Fruit fly (Drosophila melanogaster) whole organism, embryonic: Measurements from ENCODE around the gene CG16736.

Experiments used
- Antp ChIP-seq: fragments of 200-800 bp; sonication (Bioruptor generic); optimal IDR thresholded peaks from 3 replicates; lab custom pipeline; 2016; ENCODE audit warnings: missing biosample characterization, missing genetic modification characterization
- Atf6 ChIP-seq: fragments of 200-800 bp; sonication (Bioruptor generic); IDR thresholded peaks from 2 replicates; pipeline ENCODE4 v1.3.6; 2022; ENCODE audit warnings: missing biosample characterization, missing genetic modification characterization
- CG10654 ChIP-seq: fragments of 200-800 bp; sonication (Bioruptor generic); optimal IDR thresholded peaks from 2 replicates; lab custom pipeline; 2016; ENCODE audit warnings: missing biosample characterization, missing genetic modification characterization
- CG12744 ChIP-seq: fragments of 200-800 bp; sonication (Bioruptor generic); optimal IDR thresholded peaks from 2 replicates; lab custom pipeline; 2016; ENCODE audit warnings: missing biosample characterization, missing genetic modification characterization
- CG13894 ChIP-seq: fragments of 200-800 bp; sonication (Bioruptor generic); optimal IDR thresholded peaks from 3 replicates; lab custom pipeline; 2018; ENCODE audit warnings: missing biosample characterization, mild to moderate bottlenecking, missing genetic modification characterization, moderate library complexity
- CG14710 ChIP-seq: fragments of 200-800 bp; sonication (Bioruptor generic); optimal IDR thresholded peaks from 3 replicates; lab custom pipeline; 2019; ENCODE audit warnings: missing biosample characterization, mild to moderate bottlenecking, missing genetic modification characterization, moderate library complexity
- CG15514 ChIP-seq: fragments of 200-800 bp; sonication (Bioruptor generic); optimal IDR thresholded peaks from 3 replicates; lab custom pipeline; 2017; ENCODE audit warnings: missing biosample characterization, missing genetic modification characterization, mild to moderate bottlenecking, moderate library complexity, missing genetic modification reagents
- CG18262 ChIP-seq: fragments of 200-800 bp; optimal IDR thresholded peaks from 3 replicates; lab custom pipeline; 2019; ENCODE audit warnings: missing biosample characterization, mild to moderate bottlenecking, missing genetic modification characterization, moderate library complexity
- CG2116 ChIP-seq: fragments of 200-800 bp; sonication (Bioruptor generic); optimal IDR thresholded peaks from 3 replicates; lab custom pipeline; 2018; ENCODE audit warnings: missing biosample characterization, mild to moderate bottlenecking, missing genetic modification characterization
- CG3281 ChIP-seq: fragments of 200-800 bp; sonication (Bioruptor generic); optimal IDR thresholded peaks from 3 replicates; lab custom pipeline; 2017; ENCODE audit warnings: missing biosample characterization, mild to moderate bottlenecking, missing genetic modification characterization
- CG34376 ChIP-seq: fragments of 200-800 bp; sonication (Bioruptor generic); optimal IDR thresholded peaks from 2 replicates; lab custom pipeline; 2018; ENCODE audit warnings: missing biosample characterization, mild to moderate bottlenecking, missing genetic modification characterization
- CG3995 ChIP-seq: fragments of 200-800 bp; sonication (Bioruptor generic); optimal IDR thresholded peaks from 3 replicates; lab custom pipeline; 2016; ENCODE audit warnings: missing biosample characterization, missing genetic modification characterization
- CG4424 ChIP-seq: fragments of 200-800 bp; sonication (Bioruptor generic); optimal IDR thresholded peaks from 3 replicates; lab custom pipeline; 2016; ENCODE audit warnings: missing biosample characterization, missing genetic modification characterization
- CG7357 ChIP-seq: fragments of 200-800 bp; sonication (Bioruptor generic); IDR thresholded peaks from 3 replicates; pipeline ENCODE4 v1.3.6; 2022; ENCODE audit warnings: missing biosample characterization, missing genetic modification characterization
- CG7839 ChIP-seq: fragments of 200-800 bp; sonication (Bioruptor generic); optimal IDR thresholded peaks from 3 replicates; lab custom pipeline; 2018; ENCODE audit warnings: missing biosample characterization, mild to moderate bottlenecking, missing genetic modification characterization, moderate library complexity
- CG8944 ChIP-seq: fragments of 200-800 bp; sonication (Bioruptor generic); optimal IDR thresholded peaks from 3 replicates; lab custom pipeline; 2016; ENCODE audit warnings: missing biosample characterization, missing genetic modification characterization
- D ChIP-seq, 2 experiments: fragments of 200-800 bp in 1 of 2; fragments of >200 bp in 1 of 2; sonication (Bioruptor generic) in 1 of 2; optimal IDR thresholded peaks; 2 replicates in 1 of 2; 3 replicates in 1 of 2; lab custom pipeline; 2017; ENCODE audit warnings: mild to moderate bottlenecking in 1 of 2, missing biosample characterization in 1 of 2, missing genetic modification characterization in 1 of 2, missing genetic modification reagents in 1 of 2
- Dad ChIP-seq: fragments of 200-800 bp; sonication (Bioruptor generic); optimal IDR thresholded peaks from 3 replicates; lab custom pipeline; 2016; ENCODE audit warnings: missing biosample characterization, missing genetic modification characterization
- ERR ChIP-seq: fragments of 200-800 bp; sonication (Bioruptor generic); optimal IDR thresholded peaks from 2 replicates; lab custom pipeline; 2016; ENCODE audit warnings: missing biosample characterization, missing genetic modification characterization
- Fer3 ChIP-seq: fragments of 200-800 bp; sonication (Bioruptor generic); optimal IDR thresholded peaks from 2 replicates; lab custom pipeline; 2018; ENCODE audit warnings: missing biosample characterization, mild to moderate bottlenecking, missing genetic modification characterization, moderate library complexity
- HLH54F ChIP-seq: fragments of 200-800 bp; sonication (Bioruptor generic); optimal IDR thresholded peaks from 3 replicates; lab custom pipeline; 2016; ENCODE audit warnings: missing biosample characterization, missing genetic modification characterization
- MBD-R2 ChIP-seq: fragments of 200-800 bp; sonication (Bioruptor generic); IDR thresholded peaks from 2 replicates; pipeline ENCODE4 v1.3.6; 2022; ENCODE audit warnings: missing biosample characterization, missing genetic modification characterization
- Mrtf ChIP-seq: fragments of 200-800 bp; sonication (Bioruptor generic); IDR thresholded peaks from 3 replicates; pipeline ENCODE4 v1.3.6; 2022; ENCODE audit warnings: missing biosample characterization, missing genetic modification characterization
- Ptx1 ChIP-seq: fragments of 200-800 bp; sonication (Bioruptor generic); IDR thresholded peaks from 2 replicates; pipeline ENCODE4 v1.3.6; 2022; ENCODE audit warnings: missing biosample characterization, missing genetic modification characterization
- Sox100B ChIP-seq: fragments of 200-800 bp; sonication (Bioruptor generic); optimal IDR thresholded peaks from 3 replicates; lab custom pipeline; 2018; ENCODE audit warnings: missing biosample characterization, mild to moderate bottlenecking, missing genetic modification characterization
- Stat92E ChIP-seq, 3 experiments: fragments of >200 bp in 2 of 3; fragments of 200-800 bp in 1 of 3; sonication (Bioruptor generic) in 1 of 3; optimal IDR thresholded peaks; 2 replicates each; lab custom pipeline; 2017 to 2019; ENCODE audit warnings: missing biosample characterization in 3 of 3, missing genetic modification characterization in 3 of 3, mild to moderate bottlenecking in 1 of 3, moderate library complexity in 1 of 3
- Trl ChIP-seq, 3 experiments: fragments of >200 bp in 2 of 3; fragments of 200-800 bp in 1 of 3; sonication (Bioruptor generic) in 1 of 3; optimal IDR thresholded peaks; 2 replicates in 1 of 3; 3 replicates in 2 of 3; lab custom pipeline; 2016 to 2017; ENCODE audit warnings: missing biosample characterization in 1 of 3, missing genetic modification characterization in 1 of 3
- aop ChIP-seq: fragments of 200-800 bp; sonication (Bioruptor generic); IDR thresholded peaks from 2 replicates; pipeline ENCODE4 v1.3.6; 2022; ENCODE audit warnings: missing biosample characterization, missing genetic modification characterization
- ap ChIP-seq: fragments of 200-800 bp; sonication (Bioruptor generic); IDR thresholded peaks from 2 replicates; pipeline ENCODE4 v1.3.6; 2022; ENCODE audit warnings: missing biosample characterization, missing genetic modification characterization
- crc ChIP-seq: fragments of 200-800 bp; sonication (Bioruptor generic); optimal IDR thresholded peaks from 2 replicates; lab custom pipeline; 2016; ENCODE audit warnings: missing biosample characterization, missing genetic modification characterization
- crol ChIP-seq: fragments of 200-800 bp; sonication (Bioruptor generic); IDR thresholded peaks from 2 replicates; pipeline ENCODE4 v1.3.6; 2022; ENCODE audit warnings: missing biosample characterization, missing genetic modification characterization
- danr ChIP-seq: fragments of 200-800 bp; sonication (Bioruptor generic); IDR thresholded peaks from 2 replicates; pipeline ENCODE4 v1.3.6; 2022; ENCODE audit warnings: missing biosample characterization, missing genetic modification characterization
- dm ChIP-seq: fragments of 200-800 bp; sonication (Bioruptor generic); optimal IDR thresholded peaks from 3 replicates; lab custom pipeline; 2016; ENCODE audit warnings: missing biosample characterization, missing genetic modification characterization
- dmrt99B ChIP-seq: fragments of 200-800 bp; sonication (Bioruptor generic); optimal IDR thresholded peaks from 2 replicates; lab custom pipeline; 2018; ENCODE audit warnings: missing biosample characterization, mild to moderate bottlenecking, missing genetic modification characterization, moderate library complexity
- esg ChIP-seq: fragments of 200-800 bp; sonication (Bioruptor generic); conservative IDR thresholded peaks from 2 replicates; pipeline ENCODE4 v1.3.6; 2022; ENCODE audit warnings: missing biosample characterization, missing genetic modification characterization
- fru ChIP-seq: fragments of >200 bp; optimal IDR thresholded peaks from 2 replicates; lab custom pipeline; 2017
- grn ChIP-seq: fragments of 200-800 bp; sonication (Bioruptor generic); optimal IDR thresholded peaks from 3 replicates; lab custom pipeline; 2017; ENCODE audit warnings: missing biosample characterization, missing genetic modification characterization
- gt ChIP-seq: fragments of 200-800 bp; sonication (Bioruptor generic); IDR thresholded peaks from 2 replicates; pipeline ENCODE4 v1.3.6; 2022; ENCODE audit warnings: missing biosample characterization, missing genetic modification characterization
- inv ChIP-seq: fragments of 200-800 bp; sonication (Bioruptor generic); IDR thresholded peaks from 2 replicates; pipeline ENCODE4 v1.3.6; 2022; ENCODE audit warnings: missing biosample characterization, missing genetic modification characterization; ENCODE audit not compliant: partially characterized antibody
- lbe ChIP-seq: fragments of 200-800 bp; sonication (Bioruptor generic); optimal IDR thresholded peaks from 2 replicates; lab custom pipeline; 2016; ENCODE audit warnings: missing biosample characterization, mild to moderate bottlenecking, missing genetic modification characterization
- luna ChIP-seq: fragments of 200-800 bp; sonication (Bioruptor generic); optimal IDR thresholded peaks from 2 replicates; lab custom pipeline; 2016; ENCODE audit warnings: missing biosample characterization, missing genetic modification characterization
- nau ChIP-seq: fragments of 200-800 bp; sonication (Bioruptor generic); optimal IDR thresholded peaks from 3 replicates; lab custom pipeline; 2017; ENCODE audit warnings: missing biosample characterization, mild to moderate bottlenecking, missing genetic modification characterization, missing genetic modification reagents
- nerfin-2 ChIP-seq: fragments of 200-800 bp; sonication (Bioruptor generic); IDR thresholded peaks from 2 replicates; pipeline ENCODE4 v1.3.6; 2022; ENCODE audit warnings: missing biosample characterization, missing genetic modification characterization; ENCODE audit not compliant: partially characterized antibody
- nom ChIP-seq: fragments of 200-800 bp; sonication (Bioruptor generic); optimal IDR thresholded peaks from 2 replicates; lab custom pipeline; 2017; ENCODE audit warnings: missing biosample characterization, missing genetic modification characterization, mild to moderate bottlenecking, moderate library complexity, missing genetic modification reagents
- pros ChIP-seq: fragments of 200-800 bp; sonication (Bioruptor generic); optimal IDR thresholded peaks from 3 replicates; lab custom pipeline; 2019; ENCODE audit warnings: missing biosample characterization, mild to moderate bottlenecking, missing genetic modification characterization, moderate library complexity
- ssp ChIP-seq: fragments of 200-800 bp; sonication (Bioruptor generic); IDR thresholded peaks from 2 replicates; pipeline ENCODE4 v1.3.6; 2022; ENCODE audit warnings: missing biosample characterization, missing genetic modification characterization
- stwl ChIP-seq: fragments of 200-800 bp; sonication (Bioruptor generic); optimal IDR thresholded peaks from 3 replicates; lab custom pipeline; 2018; ENCODE audit warnings: missing biosample characterization, mild to moderate bottlenecking, missing genetic modification characterization, moderate library complexity
- tio ChIP-seq: fragments of 200-800 bp; sonication (Bioruptor generic); optimal IDR thresholded peaks from 2 replicates; lab custom pipeline; 2017; ENCODE audit warnings: missing biosample characterization, missing genetic modification characterization, inconsistent platforms
- twi ChIP-seq: fragments of 200-800 bp; optimal IDR thresholded peaks from 2 replicates; lab custom pipeline; 2019; ENCODE audit warnings: missing biosample characterization, mild to moderate bottlenecking, missing genetic modification characterization, moderate library complexity

CG16736 gene

DNA sequence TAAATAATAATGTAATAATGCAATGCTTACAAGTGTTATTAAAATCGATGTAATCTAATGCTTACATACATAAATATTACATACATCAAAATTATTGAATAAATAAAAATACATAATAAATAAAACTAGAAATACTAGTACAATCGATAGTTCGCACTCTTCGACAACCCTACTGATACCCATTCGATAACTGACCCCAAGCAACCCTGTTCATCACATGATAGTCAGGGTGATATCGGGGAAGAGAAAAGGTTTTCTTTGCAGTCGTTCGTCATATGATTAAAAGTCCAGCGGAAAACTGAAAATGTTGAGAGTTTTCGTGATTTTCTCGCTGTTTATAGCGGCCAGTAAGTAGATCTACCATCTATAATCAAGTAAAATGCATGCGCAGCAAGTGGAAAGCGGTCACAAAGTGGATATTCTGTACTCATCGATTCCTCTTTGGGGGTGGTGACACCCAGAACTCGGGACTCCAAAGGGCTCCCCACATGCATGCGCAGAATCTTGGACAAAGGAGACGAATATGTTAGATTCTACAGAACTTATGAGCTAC, 3.0 kb upstream of the CG16736 start, which contains the start of gene ATP6AP2 (continued):
- no peak for TF ChIP-seq Antp (GFP tag; lab: Kevin White, UChicago)
- TF ChIP-seq twi (tag; lab: Kevin White, UChicago): peak; percentile 46
- no peak for TF ChIP-seq Trl (optimal IDR thresholded peaks at IDR 0.05; lab: Kevin White, UChicago)
- no peak for TF ChIP-seq Trl (GFP tag; optimal IDR thresholded peaks at IDR 0.05; lab: Kevin White, UChicago)
- no peak for TF ChIP-seq CG8944 (GFP tag; lab: Kevin White, UChicago)
- 0 out of 3 replicates have a peak, but pooled peaks have one; percentile 7 for TF ChIP-seq CG7357
- no peak for TF ChIP-seq ssp
- peak; percentile 58 for TF ChIP-seq CG13894 (tag; lab: Kevin White, UChicago)
- TF ChIP-seq danr (GFP tag; lab: Robert Waterston, UW): no peak
- no peak for TF ChIP-seq tio (GFP tag; lab: Kevin White, UChicago)
- peak; percentile 32 for TF ChIP-seq dm (GFP tag; lab: Kevin White, UChicago)
- no peak for TF ChIP-seq crc (GFP tag; lab: Kevin White, UChicago)
- peak; percentile 95 for TF ChIP-seq stwl
- TF ChIP-seq Dad (GFP tag; lab: Kevin White, UChicago): peak; percentile 10
- TF ChIP-seq grn: no peak
- no peak for TF ChIP-seq aop (GFP tag; lab: Robert Waterston, UW)
- TF ChIP-seq CG10654: peak; percentile 13
- peak; percentile 8; the same call in 1 of the 3 replicates for TF ChIP-seq Mrtf (GFP tag; lab: Robert Waterston, UW)
- TF ChIP-seq gt: no peak
- TF ChIP-seq CG15514: peak; percentile 59
- TF ChIP-seq esg: no peak
- peak; percentile 54 for TF ChIP-seq CG34376 (GFP tag; lab: Kevin White, UChicago)
- TF ChIP-seq Fer3 (tag; lab: Kevin White, UChicago): peak; percentile 64
- no peak for TF ChIP-seq fru
- TF ChIP-seq inv (GFP tag; lab: Robert Waterston, UW): peak; percentile 71
- TF ChIP-seq Sox100B (GFP tag; lab: Kevin White, UChicago): no peak
- TF ChIP-seq ap (GFP tag; lab: Robert Waterston, UW): no peak
- TF ChIP-seq CG2116: peak; percentile 99
- no peak for TF ChIP-seq D (optimal IDR thresholded peaks at IDR 0.05; lab: Kevin White, UChicago)
- no peak for TF ChIP-seq D (GFP tag; optimal IDR thresholded peaks at IDR 0.05; lab: Kevin White, UChicago)
- TF ChIP-seq nerfin-2 (GFP tag; lab: Robert Waterston, UW): peak; percentile 63
- peak; percentile 44 for TF ChIP-seq CG4424 (GFP tag; lab: Kevin White, UChicago)
- no peak for TF ChIP-seq ERR (GFP tag; lab: Kevin White, UChicago)
- TF ChIP-seq CG3281 (GFP tag; lab: Kevin White, UChicago): peak; percentile 60
- no peak for TF ChIP-seq CG12744
- peak; percentile 43 for TF ChIP-seq lbe
- TF ChIP-seq nau (GFP tag; lab: Kevin White, UChicago): no peak
- no peak for TF ChIP-seq luna
- TF ChIP-seq nom (GFP tag; lab: Kevin White, UChicago): peak; percentile 17
- TF ChIP-seq pros (GFP tag; lab: Kevin White, UChicago): no peak
- TF ChIP-seq Stat92E (GFP tag; optimal IDR thresholded peaks at IDR 0.05; lab: Kevin White, UChicago): peak in 1 of 3 experiments; percentile 55
- peak; percentile 82 for TF ChIP-seq CG14710
- TF ChIP-seq dmrt99B (tag; lab: Kevin White, UChicago): no peak
- TF ChIP-seq CG3995: peak; percentile 49
- peak; percentile 90 for TF ChIP-seq crol (GFP tag; lab: Robert Waterston, UW)
- peak; percentile 25 for TF ChIP-seq HLH54F (GFP tag; lab: Kevin White, UChicago)
- TF ChIP-seq MBD-R2 (GFP tag; lab: Robert Waterston, UW): peak; percentile 87
- no peak for TF ChIP-seq CG7839 (tag; lab: Kevin White, UChicago)
- TF ChIP-seq CG18262 (tag; lab: Kevin White, UChicago): no peak
- TF ChIP-seq Ptx1 (GFP tag; lab: Robert Waterston, UW): peak; percentile 47; the same call in 1 of the 2 replicates
- peak; percentile 62; the same call in 1 of the 2 replicates for TF ChIP-seq Atf6 (GFP tag; lab: Robert Waterston, UW)
